Fruit fly (Drosophila melanogaster) whole organism, embryonic: ENCODE measurements around the gene CG15418.

Experiments
- CG12071 ChIP-seq: fragments of 200-800 bp; sonication (Bioruptor generic); optimal IDR thresholded peaks from 3 replicates; lab custom pipeline; 2018; ENCODE audit warnings: missing biosample characterization, mild to moderate bottlenecking, missing genetic modification characterization
- CG12236 ChIP-seq: fragments of 200-800 bp; sonication (Bioruptor generic); optimal IDR thresholded peaks from 2 replicates; lab custom pipeline; 2016; ENCODE audit warnings: missing biosample characterization, missing genetic modification characterization
- CG1647 ChIP-seq: fragments of 200-800 bp; sonication (Bioruptor generic); optimal IDR thresholded peaks from 3 replicates; lab custom pipeline; 2016; ENCODE audit warnings: missing biosample characterization, missing genetic modification characterization
- Dref ChIP-seq: fragments of 200-800 bp; sonication (Bioruptor generic); IDR thresholded peaks from 2 replicates; pipeline ENCODE4 v1.3.6; 2022; ENCODE audit warnings: missing biosample characterization, missing genetic modification characterization
- MBD-R2 ChIP-seq: fragments of 200-800 bp; sonication (Bioruptor generic); IDR thresholded peaks from 2 replicates; pipeline ENCODE4 v1.3.6; 2022; ENCODE audit warnings: missing biosample characterization, missing genetic modification characterization
- Pdp1 ChIP-seq, 2 experiments: fragments of 200-800 bp; sonication (Bioruptor generic); optimal IDR thresholded peaks; 3 replicates each; lab custom pipeline; 2016; ENCODE audit warnings: missing biosample characterization in 2 of 2, missing genetic modification characterization in 2 of 2, mild to moderate bottlenecking in 1 of 2, moderate library complexity in 1 of 2
- disco-r ChIP-seq: fragments of 200-800 bp; sonication (Bioruptor generic); optimal IDR thresholded peaks from 2 replicates; lab custom pipeline; 2016; ENCODE audit warnings: missing biosample characterization, missing genetic modification characterization
- pum ChIP-seq: fragments of 200-800 bp; sonication (Bioruptor generic); optimal IDR thresholded peaks from 2 replicates; lab custom pipeline; 2016; ENCODE audit warnings: missing biosample characterization, missing genetic modification characterization
- sisA ChIP-seq: fragments of 200-800 bp; sonication (Bioruptor generic); IDR thresholded peaks from 2 replicates; pipeline ENCODE4 v1.3.6; 2022; ENCODE audit warnings: missing biosample characterization, missing genetic modification characterization

- no peak for TF ChIP-seq pum
- TF ChIP-seq disco-r = no peak
- TF ChIP-seq CG1647 = no peak
- TF ChIP-seq Dref (GFP tag; lab: Robert Waterston, UW) = no peak
- no peak for TF ChIP-seq sisA (GFP tag; lab: Robert Waterston, UW)
- no peak for TF ChIP-seq Pdp1 (GFP tag; optimal IDR thresholded peaks at IDR 0.05; lab: Kevin White, UChicago)
- TF ChIP-seq CG12236 (GFP tag; lab: Kevin White, UChicago) = no peak
- TF ChIP-seq MBD-R2 (GFP tag; lab: Robert Waterston, UW) = no peak
- no peak for TF ChIP-seq CG12071
Measured at dm6 chr2L:3615156-3615555, 6.3 kb downstream of the CG15418 start.
